Worm (Caenorhabditis elegans): ENCODE measurements around the gene F41E6.1.

F41E6.1 gene

ce11 chrV:8654460-8655419 is 32.3 kb downstream of the F41E6.1 start:
- TF ChIP-seq nhr-11 (tag; optimal IDR thresholded peaks at IDR 0.05) (peak; percentile 38), php-3 (GFP tag; IDR thresholded peaks at IDR 0.05) (0 out of 2 replicates have a peak, but pooled peaks have one; percentile 45), nhr-10 (tag; optimal IDR thresholded peaks at IDR 0.05) (peak; percentile 44), mxl-3 (GFP tag; optimal IDR thresholded peaks at IDR 0.05) (peak; percentile 55), mep-1 (tag; optimal IDR thresholded peaks at IDR 0.05) (peak; percentile 39), tag-97 (GFP tag; IDR thresholded peaks at IDR 0.05) (no peak), dve-1 (tag; optimal IDR thresholded peaks at IDR 0.05; ENCODE audit: insufficient read depth) (peak; percentile 78), nhr-102 (tag; optimal IDR thresholded peaks at IDR 0.05) (no peak), mdl-1 (tag; optimal IDR thresholded peaks at IDR 0.05) (peak in 1 of 2 experiments; percentile 22), lim-7 (GFP tag; IDR thresholded peaks at IDR 0.05) (no peak), T20F7.1 (GFP tag; optimal IDR thresholded peaks at IDR 0.05) (peak; percentile 54), unc-62 (GFP tag; optimal IDR thresholded peaks at IDR 0.05 in 1 of 2) (peak in 1 of 2 experiments; percentile 92), unc-62 (tag; optimal IDR thresholded peaks at IDR 0.05) (no peak), hlh-30 (tag; optimal IDR thresholded peaks at IDR 0.05; ENCODE audit: insufficient read depth) (peak; percentile 14), cey-2 (tag; optimal IDR thresholded peaks at IDR 0.05; ENCODE audit: borderline replicate concordance, insufficient read depth) (peak; percentile 46), ceh-62 (tag; optimal IDR thresholded peaks at IDR 0.05) (no peak), aly-2 (tag; optimal IDR thresholded peaks at IDR 0.05) (no peak), nhr-77 (tag; optimal IDR thresholded peaks at IDR 0.05) (peak; percentile 89), nhr-76 (tag; optimal IDR thresholded peaks at IDR 0.05) (peak; percentile 72), aha-1 (tag) (peak; percentile 83), dmd-6 (GFP tag; IDR thresholded peaks at IDR 0.05) (peak; percentile 79), hlh-11 (tag; optimal IDR thresholded peaks at IDR 0.05) (peak; percentile 10), lsy-2 (tag; optimal IDR thresholded peaks at IDR 0.05) (peak in 1 of 2 experiments; percentile 11), daf-16 (GFP tag; optimal IDR thresholded peaks at IDR 0.05) (peak in 1 of 2 experiments; percentile 31), daf-16 (tag; optimal IDR thresholded peaks at IDR 0.05) (peak; percentile 91), nhr-48 (tag; optimal IDR thresholded peaks at IDR 0.05) (peak; percentile 1), dmd-8 (GFP tag; IDR thresholded peaks at IDR 0.05) (no peak), pha-4 (GFP tag; IDR thresholded peaks at IDR 0.05) (no peak), pha-4 (tag; optimal IDR thresholded peaks at IDR 0.05) (no peak), pqm-1 (tag; optimal IDR thresholded peaks at IDR 0.05) (peak; percentile 61), fos-1 (tag; optimal IDR thresholded peaks at IDR 0.05) (peak; percentile 67), nhr-28 (tag; optimal IDR thresholded peaks at IDR 0.05) (peak; percentile 80)

- TF ChIP-seq nhr-28 (tag; optimal IDR thresholded peaks at IDR 0.05), result peak; percentile 7
- peak; percentile 34 for TF ChIP-seq dmd-6 (GFP tag; IDR thresholded peaks at IDR 0.05)
- no peak for TF ChIP-seq nhr-10 (tag; optimal IDR thresholded peaks at IDR 0.05)
- TF ChIP-seq arid-1 (GFP tag; conservative IDR thresholded peaks at IDR 0.05), result no peak
- TF ChIP-seq dve-1 (tag; optimal IDR thresholded peaks at IDR 0.05; ENCODE audit: insufficient read depth), result peak; percentile 11
- no peak for TF ChIP-seq gei-8 (GFP tag; optimal IDR thresholded peaks at IDR 0.05)
- TF ChIP-seq hlh-30 (tag; optimal IDR thresholded peaks at IDR 0.05; ENCODE audit: insufficient read depth), result peak; percentile 57
- 0 out of 2 replicates have a peak, but pooled peaks have one; percentile 5 for TF ChIP-seq tra-1 (GFP tag; IDR thresholded peaks at IDR 0.05)
Measured at ce11 chrV:8657911-8658310, 35.5 kb downstream of the F41E6.1 start.

- TF ChIP-seq spr-3 (GFP tag; optimal IDR thresholded peaks at IDR 0.05) (no peak), hlh-30 (tag; optimal IDR thresholded peaks at IDR 0.05; ENCODE audit: insufficient read depth) (peak; percentile 67), ZK546.5 (tag; optimal IDR thresholded peaks at IDR 0.05) (no peak), ceh-28 (tag; optimal IDR thresholded peaks at IDR 0.05) (no peak), madf-9 (GFP tag; conservative IDR thresholded peaks at IDR 0.05) (no peak), pha-4 (GFP tag; IDR thresholded peaks at IDR 0.05) (no peak), pha-4 (tag; optimal IDR thresholded peaks at IDR 0.05) (peak; percentile 53), hlh-11 (tag; optimal IDR thresholded peaks at IDR 0.05) (peak; percentile 79), mdl-1 (tag; optimal IDR thresholded peaks at IDR 0.05) (peak; percentile 21 to 65), nhr-48 (tag; optimal IDR thresholded peaks at IDR 0.05) (peak; percentile 14), nhr-25 (tag; optimal IDR thresholded peaks at IDR 0.05; ENCODE audit: borderline replicate concordance, insufficient read depth) (no peak), gei-8 (GFP tag; optimal IDR thresholded peaks at IDR 0.05) (peak; percentile 0), nhr-11 (tag; optimal IDR thresholded peaks at IDR 0.05) (peak; percentile 42), mep-1 (tag; optimal IDR thresholded peaks at IDR 0.05) (no peak), skn-1 (tag; optimal IDR thresholded peaks at IDR 0.05) (no peak), nhr-28 (tag; optimal IDR thresholded peaks at IDR 0.05) (peak; percentile 26), dmd-6 (GFP tag; IDR thresholded peaks at IDR 0.05) (peak; percentile 85), ceh-20 (GFP tag; IDR thresholded peaks at IDR 0.05) (peak; percentile 57; the same call in 1 of the 2 replicates), T20F7.1 (GFP tag; optimal IDR thresholded peaks at IDR 0.05) (no peak)
Measured at ce11 chrV:8658577-8659362, 36.4 kb downstream of the F41E6.1 start.
